Worm (Caenorhabditis elegans): ENCODE measurements around the gene pgl-1.

pgl-1 gene

ce11 chrIV:6970271-6970670 is 6.8 kb downstream of the pgl-1 start, which contains the start of gene ZK381.8:
TSS of gene ZK381.8 (minus strand) at chrIV:6970371.
- TF ChIP-seq skn-1 (tag; optimal IDR thresholded peaks at IDR 0.05) (no peak), unc-130 (tag; optimal IDR thresholded peaks at IDR 0.05) (no peak), grh-1 (GFP tag; IDR thresholded peaks at IDR 0.05) (no peak), hlh-17 (GFP tag; optimal IDR thresholded peaks at IDR 0.05; ENCODE audit: borderline replicate concordance) (no peak), pag-3 (tag; optimal IDR thresholded peaks at IDR 0.05; ENCODE audit: borderline replicate concordance, insufficient read depth) (no peak), ets-5 (GFP tag; IDR thresholded peaks at IDR 0.05) (no peak), aly-2 (tag; optimal IDR thresholded peaks at IDR 0.05) (no peak), snu-23 (GFP tag; optimal IDR thresholded peaks at IDR 0.05) (no peak), F16B12.6 (tag; optimal IDR thresholded peaks at IDR 0.05) (no peak), vab-15 (tag; optimal IDR thresholded peaks at IDR 0.05) (no peak), nhr-20 (tag; optimal IDR thresholded peaks at IDR 0.05) (no peak), jun-1 (tag; optimal IDR thresholded peaks at IDR 0.05) (no peak), fos-1 (tag; optimal IDR thresholded peaks at IDR 0.05) (no peak), nhr-90 (tag; optimal IDR thresholded peaks at IDR 0.05; ENCODE audit: poor library complexity) (no peak), fkh-8 (tag; optimal IDR thresholded peaks at IDR 0.05) (no peak), nhr-11 (tag; optimal IDR thresholded peaks at IDR 0.05) (no peak), egl-13 (tag; optimal IDR thresholded peaks at IDR 0.05) (no peak), lin-13 (GFP tag; optimal IDR thresholded peaks at IDR 0.05) (no peak)

ce11 chrIV:6965192-6965591 is 11.9 kb downstream of the pgl-1 start, which contains the start of gene ZK381.2:
TSS of gene ZK381.2 (plus strand) at chrIV:6965492.
- no peak for TF ChIP-seq nhr-20 (tag; optimal IDR thresholded peaks at IDR 0.05)
- TF ChIP-seq elt-3 (tag; optimal IDR thresholded peaks at IDR 0.05): no peak
- TF ChIP-seq hlh-4 (tag; optimal IDR thresholded peaks at IDR 0.05): no peak
- TF ChIP-seq C34B4.2 (tag; optimal IDR thresholded peaks at IDR 0.05): no peak
- TF ChIP-seq ama-1 (optimal IDR thresholded peaks at IDR 0.05): no peak
- no peak for TF ChIP-seq skn-1 (tag; optimal IDR thresholded peaks at IDR 0.05)
- TF ChIP-seq zip-4 (GFP tag; optimal IDR thresholded peaks at IDR 0.05): no peak
- no peak for TF ChIP-seq ets-5 (GFP tag; IDR thresholded peaks at IDR 0.05)
- TF ChIP-seq elt-2 (tag; optimal IDR thresholded peaks at IDR 0.05): no peak
- no peak for TF ChIP-seq aha-1 (tag; optimal IDR thresholded peaks at IDR 0.05)
- no peak for TF ChIP-seq nhr-71 (tag; optimal IDR thresholded peaks at IDR 0.05)
- no peak for TF ChIP-seq ceh-90 (tag; optimal IDR thresholded peaks at IDR 0.05)
- no peak for TF ChIP-seq nhr-237 (tag; optimal IDR thresholded peaks at IDR 0.05)
- no peak for TF ChIP-seq nhr-47 (tag; optimal IDR thresholded peaks at IDR 0.05)

- TF ChIP-seq lin-35 (GFP tag; optimal IDR thresholded peaks at IDR 0.05) (no peak), nhr-90 (tag; optimal IDR thresholded peaks at IDR 0.05; ENCODE audit: poor library complexity) (no peak), nhr-28 (tag; optimal IDR thresholded peaks at IDR 0.05) (no peak), mdl-1 (tag; optimal IDR thresholded peaks at IDR 0.05) (no peak)
Measured at ce11 chrIV:6964508-6964907, 12.6 kb downstream of the pgl-1 start, which contains the start of gene B0478.3. TSS of gene B0478.3 (minus strand) at chrIV:6964608.

ce11 chrIV:6959483-6959882 is 17.6 kb downstream of the pgl-1 start:
- peak in 1 of 2 experiments; percentile 17 for TF ChIP-seq lsy-2 (tag; optimal IDR thresholded peaks at IDR 0.05)
- peak in 1 of 3 experiments; percentile 16 for TF ChIP-seq ceh-82 (tag; optimal IDR thresholded peaks at IDR 0.05)
- TF ChIP-seq alr-1 (tag; optimal IDR thresholded peaks at IDR 0.05; ENCODE audit: borderline replicate concordance): no peak
- TF ChIP-seq zag-1 (tag; optimal IDR thresholded peaks at IDR 0.05): peak; percentile 37
- TF ChIP-seq lin-14 (GFP tag; optimal IDR thresholded peaks at IDR 0.05): peak; percentile 78
- TF ChIP-seq snpc-4 (tag; optimal IDR thresholded peaks at IDR 0.05): no peak
- peak; percentile 29 for TF ChIP-seq fkh-10 (GFP tag; optimal IDR thresholded peaks at IDR 0.05)
- peak; percentile 4 for TF ChIP-seq ces-1 (GFP tag; optimal IDR thresholded peaks at IDR 0.05)

Data from whole organism, L1 larva.